Fruit fly (Drosophila melanogaster) whole organism, wandering third instar larva: Measurements from ENCODE around the gene CG34347.

Experiments
- CG9705 ChIP-seq: fragments of 200-800 bp; sonication (Bioruptor generic); optimal IDR thresholded peaks from 2 replicates; lab custom pipeline; 2018; ENCODE audit warnings: missing biosample characterization, mild to moderate bottlenecking, missing genetic modification characterization
- lola ChIP-seq: fragments of >200 bp; optimal IDR thresholded peaks from 2 replicates; lab custom pipeline; 2017; ENCODE audit warnings: missing biosample characterization, missing genetic modification characterization
- usp ChIP-seq: fragments of >200 bp; optimal IDR thresholded peaks from 2 replicates; lab custom pipeline; 2017; ENCODE audit warnings: missing biosample characterization, missing genetic modification characterization

dm6 chr3R:31265430-31265829 lies 45.5 kb upstream of the CG34347 start, which contains the start of gene ppk24:
- TF ChIP-seq CG9705 (GFP tag; lab: Kevin White, UChicago) (no peak), lola (GFP tag; lab: Kevin White, UChicago) (no peak), usp (no peak)
